Fruit fly (Drosophila melanogaster) whole organism, embryonic: ENCODE results near the gene CG13297.

Experiments
- Ada2b ChIP-seq: fragments of 200-800 bp; sonication (Bioruptor generic); IDR thresholded peaks from 2 replicates; pipeline ENCODE4 v1.3.6; 2022; ENCODE audit warnings: missing biosample characterization, missing genetic modification characterization
- Aef1 ChIP-seq: fragments of 200-800 bp; sonication (Bioruptor generic); IDR thresholded peaks from 3 replicates; pipeline ENCODE4 v1.3.6; 2022; ENCODE audit warnings: missing biosample characterization, missing genetic modification characterization
- BEAF-32 ChIP-seq: fragments of 200-800 bp; sonication (Bioruptor generic); optimal IDR thresholded peaks from 3 replicates; lab custom pipeline; 2017; ENCODE audit warnings: missing biosample characterization, missing genetic modification characterization, mild to moderate bottlenecking, moderate library complexity, missing genetic modification reagents
- CG10147 ChIP-seq: fragments of 200-800 bp; sonication (Bioruptor generic); optimal IDR thresholded peaks from 2 replicates; lab custom pipeline; 2019; ENCODE audit warnings: missing biosample characterization, mild to moderate bottlenecking, missing genetic modification characterization, moderate library complexity
- CG10209 ChIP-seq: fragments of 200-800 bp; sonication (Bioruptor generic); optimal IDR thresholded peaks from 3 replicates; lab custom pipeline; 2017; ENCODE audit warnings: missing biosample characterization, mild to moderate bottlenecking, missing genetic modification characterization, missing genetic modification reagents
- CG10321 ChIP-seq: fragments of 200-800 bp; sonication (Bioruptor generic); IDR thresholded peaks from 2 replicates; pipeline ENCODE4 v1.3.6; 2022; ENCODE audit warnings: missing biosample characterization, missing genetic modification characterization
- CG12155 ChIP-seq: fragments of 200-800 bp; sonication (Bioruptor generic); optimal IDR thresholded peaks from 3 replicates; lab custom pipeline; 2016; ENCODE audit warnings: missing biosample characterization, missing genetic modification characterization
- CG1233 ChIP-seq: fragments of 200-800 bp; sonication (Bioruptor generic); optimal IDR thresholded peaks from 4 replicates; lab custom pipeline; 2018; ENCODE audit warnings: missing biosample characterization, mild to moderate bottlenecking, missing genetic modification characterization
- CG13775 ChIP-seq: fragments of 200-800 bp; sonication (Bioruptor generic); optimal IDR thresholded peaks from 3 replicates; lab custom pipeline; 2017; ENCODE audit warnings: missing biosample characterization, mild to moderate bottlenecking, missing genetic modification characterization
- CG14667 ChIP-seq: fragments of 200-800 bp; sonication (Bioruptor generic); IDR thresholded peaks from 2 replicates; pipeline ENCODE4 v1.3.6; 2022; ENCODE audit warnings: missing biosample characterization, missing genetic modification characterization
- CG1647 ChIP-seq: fragments of 200-800 bp; sonication (Bioruptor generic); optimal IDR thresholded peaks from 3 replicates; lab custom pipeline; 2016; ENCODE audit warnings: missing biosample characterization, missing genetic modification characterization
- CG16863 ChIP-seq: fragments of 200-800 bp; sonication (Bioruptor generic); optimal IDR thresholded peaks from 3 replicates; lab custom pipeline; 2016; ENCODE audit warnings: missing biosample characterization, missing genetic modification characterization
- CG17328 ChIP-seq: fragments of 200-800 bp; sonication (Bioruptor generic); IDR thresholded peaks from 2 replicates; pipeline ENCODE4 v1.3.6; 2022; ENCODE audit warnings: missing biosample characterization, missing genetic modification characterization
- CG2129 ChIP-seq: fragments of 200-800 bp; sonication (Bioruptor generic); IDR thresholded peaks from 2 replicates; pipeline ENCODE4 v1.3.6; 2022; ENCODE audit warnings: missing biosample characterization, missing genetic modification characterization; ENCODE audit not compliant: partially characterized antibody
- CG31224 ChIP-seq: fragments of 200-800 bp; sonication (Bioruptor generic); IDR thresholded peaks from 2 replicates; pipeline ENCODE4 v1.3.6; 2022; ENCODE audit warnings: missing biosample characterization, missing genetic modification characterization
- CG3163 ChIP-seq: fragments of 200-800 bp; sonication (Bioruptor generic); optimal IDR thresholded peaks from 3 replicates; lab custom pipeline; 2016; ENCODE audit warnings: missing biosample characterization, missing genetic modification characterization
- CG34224 ChIP-seq: fragments of 200-800 bp; sonication (Bioruptor generic); IDR thresholded peaks from 3 replicates; pipeline ENCODE4 v1.3.6; 2022; ENCODE audit warnings: missing biosample characterization, missing genetic modification characterization; ENCODE audit not compliant: partially characterized antibody
- CG4328 ChIP-seq: fragments of 200-800 bp; sonication (Bioruptor generic); optimal IDR thresholded peaks from 3 replicates; lab custom pipeline; 2017; ENCODE audit warnings: missing biosample characterization, missing genetic modification reagents, missing genetic modification characterization
- CG6654 ChIP-seq: fragments of 200-800 bp; sonication (Bioruptor generic); optimal IDR thresholded peaks from 2 replicates; lab custom pipeline; 2017; ENCODE audit warnings: missing biosample characterization, mild to moderate bottlenecking, missing genetic modification characterization
- CG9215 ChIP-seq: fragments of 200-800 bp; sonication (Bioruptor generic); IDR thresholded peaks from 2 replicates; pipeline ENCODE4 v1.3.6; 2022; ENCODE audit warnings: missing biosample characterization, missing genetic modification characterization
- CG9797 ChIP-seq: fragments of 200-800 bp; sonication (Bioruptor generic); optimal IDR thresholded peaks from 3 replicates; lab custom pipeline; 2018; ENCODE audit warnings: missing biosample characterization, mild to moderate bottlenecking, missing genetic modification characterization
- Dad ChIP-seq: fragments of 200-800 bp; sonication (Bioruptor generic); optimal IDR thresholded peaks from 3 replicates; lab custom pipeline; 2016; ENCODE audit warnings: missing biosample characterization, missing genetic modification characterization
- Deaf1 ChIP-seq: fragments of 200-800 bp; optimal IDR thresholded peaks from 3 replicates; lab custom pipeline; 2019; ENCODE audit warnings: missing biosample characterization, mild to moderate bottlenecking, missing genetic modification characterization, moderate library complexity
- Dek ChIP-seq: fragments of 200-800 bp; sonication (Bioruptor generic); optimal IDR thresholded peaks from 3 replicates; lab custom pipeline; 2019; ENCODE audit warnings: missing biosample characterization, mild to moderate bottlenecking, missing genetic modification characterization, moderate library complexity
- Dip2 ChIP-seq: fragments of 200-800 bp; sonication (Bioruptor generic); IDR thresholded peaks from 2 replicates; pipeline ENCODE4 v1.3.6; 2022; ENCODE audit warnings: missing biosample characterization, missing genetic modification characterization
- Eip74EF ChIP-seq, 2 experiments: fragments of 200-800 bp in 1 of 2; fragments of >200 bp in 1 of 2; sonication (Bioruptor generic) in 1 of 2; optimal IDR thresholded peaks; 2 replicates each; lab custom pipeline; 2017 to 2019; ENCODE audit warnings: missing biosample characterization in 2 of 2, missing genetic modification characterization in 2 of 2, mild to moderate bottlenecking in 1 of 2, moderate library complexity in 1 of 2
- Mrtf ChIP-seq: fragments of 200-800 bp; sonication (Bioruptor generic); IDR thresholded peaks from 3 replicates; pipeline ENCODE4 v1.3.6; 2022; ENCODE audit warnings: missing biosample characterization, missing genetic modification characterization
- Nf-YC ChIP-seq: fragments of 200-800 bp; optimal IDR thresholded peaks from 3 replicates; lab custom pipeline; 2019; ENCODE audit warnings: missing biosample characterization, mild to moderate bottlenecking, missing genetic modification characterization, moderate library complexity
- Sry-β ChIP-seq: fragments of 200-800 bp; sonication (Bioruptor generic); optimal IDR thresholded peaks from 2 replicates; lab custom pipeline; 2018; ENCODE audit warnings: missing biosample characterization, mild to moderate bottlenecking, missing genetic modification characterization, moderate library complexity
- Xrp1 ChIP-seq: fragments of 200-800 bp; sonication (Bioruptor generic); IDR thresholded peaks from 2 replicates; pipeline ENCODE4 v1.3.6; 2022; ENCODE audit warnings: missing biosample characterization, missing genetic modification characterization
- chinmo ChIP-seq: fragments of 200-800 bp; sonication (Bioruptor generic); IDR thresholded peaks from 4 replicates; pipeline ENCODE4 v1.3.6; 2022; ENCODE audit warnings: missing biosample characterization, missing genetic modification characterization; ENCODE audit not compliant: partially characterized antibody
- crc ChIP-seq: fragments of 200-800 bp; sonication (Bioruptor generic); optimal IDR thresholded peaks from 2 replicates; lab custom pipeline; 2016; ENCODE audit warnings: missing biosample characterization, missing genetic modification characterization
- crp ChIP-seq, 2 experiments: fragments of 200-800 bp; sonication (Bioruptor generic); optimal IDR thresholded peaks; 2 replicates in 1 of 2; 3 replicates in 1 of 2; lab custom pipeline; 2017; ENCODE audit warnings: missing biosample characterization in 2 of 2, missing genetic modification characterization in 2 of 2, mild to moderate bottlenecking in 1 of 2, moderate library complexity in 1 of 2
- dpn ChIP-seq, 2 experiments: fragments of 200-800 bp; sonication (Bioruptor generic); optimal IDR thresholded peaks; 3 replicates each; lab custom pipeline; 2016; ENCODE audit warnings: missing biosample characterization in 2 of 2, missing genetic modification characterization in 2 of 2
- esg ChIP-seq: fragments of 200-800 bp; sonication (Bioruptor generic); conservative IDR thresholded peaks from 2 replicates; pipeline ENCODE4 v1.3.6; 2022; ENCODE audit warnings: missing biosample characterization, missing genetic modification characterization
- fd102C ChIP-seq: fragments of 200-800 bp; sonication (Bioruptor generic); optimal IDR thresholded peaks from 2 replicates; lab custom pipeline; 2018; ENCODE audit warnings: missing biosample characterization, mild to moderate bottlenecking, missing genetic modification characterization, moderate library complexity
- insv ChIP-seq, 2 experiments: fragments of 200-800 bp; sonication (Bioruptor generic); optimal IDR thresholded peaks; 3 replicates each; lab custom pipeline; 2016 to 2018; ENCODE audit warnings: missing biosample characterization in 2 of 2, missing genetic modification characterization in 2 of 2
- knrl ChIP-seq: fragments of 200-800 bp; sonication (Bioruptor generic); IDR thresholded peaks from 3 replicates; pipeline ENCODE4 v1.3.6; 2022; ENCODE audit warnings: missing biosample characterization, missing genetic modification characterization; ENCODE audit not compliant: partially characterized antibody
- nau ChIP-seq: fragments of 200-800 bp; sonication (Bioruptor generic); optimal IDR thresholded peaks from 3 replicates; lab custom pipeline; 2017; ENCODE audit warnings: missing biosample characterization, mild to moderate bottlenecking, missing genetic modification characterization, missing genetic modification reagents
- nerfin-1 ChIP-seq: fragments of 200-800 bp; sonication (Bioruptor generic); optimal IDR thresholded peaks from 3 replicates; lab custom pipeline; 2019; ENCODE audit warnings: missing biosample characterization, mild to moderate bottlenecking, missing genetic modification characterization, moderate library complexity
- nerfin-2 ChIP-seq: fragments of 200-800 bp; sonication (Bioruptor generic); IDR thresholded peaks from 2 replicates; pipeline ENCODE4 v1.3.6; 2022; ENCODE audit warnings: missing biosample characterization, missing genetic modification characterization; ENCODE audit not compliant: partially characterized antibody
- sd ChIP-seq: fragments of 200-800 bp; sonication (Bioruptor generic); optimal IDR thresholded peaks from 3 replicates; lab custom pipeline; 2018; ENCODE audit warnings: missing biosample characterization, mild to moderate bottlenecking, missing genetic modification characterization, moderate library complexity
- sens-2 ChIP-seq: fragments of 200-800 bp; sonication (Bioruptor generic); IDR thresholded peaks from 2 replicates; pipeline ENCODE4 v1.3.6; 2022; ENCODE audit warnings: missing biosample characterization, missing genetic modification characterization
- seq ChIP-seq: fragments of 200-800 bp; sonication (Bioruptor generic); IDR thresholded peaks from 2 replicates; pipeline ENCODE4 v1.3.6; 2022; ENCODE audit warnings: missing biosample characterization, missing genetic modification characterization
- sug ChIP-seq: fragments of 200-800 bp; optimal IDR thresholded peaks from 2 replicates; lab custom pipeline; 2019; ENCODE audit warnings: missing biosample characterization, mild to moderate bottlenecking, missing genetic modification characterization, moderate library complexity
- tll ChIP-seq, 2 experiments: fragments of 200-800 bp in 1 of 2; fragments of >200 bp in 1 of 2; sonication (Bioruptor generic) in 1 of 2; optimal IDR thresholded peaks; 2 replicates each; lab custom pipeline; 2017 to 2019; ENCODE audit warnings: missing biosample characterization in 2 of 2, missing genetic modification characterization in 2 of 2, mild to moderate bottlenecking in 1 of 2, moderate library complexity in 1 of 2

CG13297 gene

dm6 chr3L:6188995-6189927 lies 32.1 kb upstream of the CG13297 start, which contains the start of the genes D19A and CG7386:
Gene D19A, minus strand, starts transcription at chr3L:6189123.
Gene CG7386, plus strand, starts transcription at chr3L:6189745.
- TF ChIP-seq esg (GFP tag; lab: Robert Waterston, UW) (no peak; the same call in none of the 2 replicates), CG10321 (GFP tag; lab: Robert Waterston, UW) (no peak), tll (GFP tag; optimal IDR thresholded peaks at IDR 0.05; lab: Kevin White, UChicago) (no peak), CG31224 (0 out of 2 replicates have a peak, but pooled peaks have one; percentile 29), BEAF-32 (GFP tag; lab: Kevin White, UChicago) (no peak), CG1647 (GFP tag; lab: Kevin White, UChicago) (peak; percentile 55), CG6654 (GFP tag; lab: Kevin White, UChicago) (no peak), crp (GFP tag; optimal IDR thresholded peaks at IDR 0.05; lab: Kevin White, UChicago) (no peak), Sry-β (GFP tag; lab: Kevin White, UChicago) (no peak), dpn (GFP tag; optimal IDR thresholded peaks at IDR 0.05; lab: Kevin White, UChicago) (peak; percentile 33 to 62), sd (tag; lab: Kevin White, UChicago) (no peak), knrl (GFP tag; lab: Robert Waterston, UW) (peak; percentile 39; the same call in 2 of the 3 replicates), fd102C (GFP tag; lab: Kevin White, UChicago) (no peak), CG16863 (GFP tag; lab: Kevin White, UChicago) (peak; percentile 32), nerfin-1 (tag; lab: Kevin White, UChicago) (peak; percentile 16), chinmo (GFP tag; lab: Robert Waterston, UW) (no peak), Dip2 (GFP tag; lab: Robert Waterston, UW) (no peak), Aef1 (GFP tag; lab: Robert Waterston, UW) (peak; percentile 45), Dek (peak; percentile 47), CG34224 (no peak; the same call in 2 of the 3 replicates), Nf-YC (tag; lab: Kevin White, UChicago) (peak; percentile 63), CG17328 (peak; percentile 54), Deaf1 (no peak), CG4328 (peak; percentile 25), CG14667 (GFP tag; lab: Robert Waterston, UW) (peak; percentile 39; the same call in 1 of the 2 replicates), insv (GFP tag; optimal IDR thresholded peaks at IDR 0.05; lab: Kevin White, UChicago) (peak in 1 of 2 experiments; percentile 85), crc (no peak), CG1233 (GFP tag; lab: Kevin White, UChicago) (peak; percentile 41), seq (GFP tag; lab: Robert Waterston, UW) (no peak), Xrp1 (GFP tag; lab: Robert Waterston, UW) (peak; percentile 70), CG3163 (no peak), CG9797 (GFP tag; lab: Kevin White, UChicago) (no peak), CG9215 (GFP tag; lab: Robert Waterston, UW) (peak; percentile 22; the same call in 1 of the 2 replicates), Ada2b (GFP tag; lab: Robert Waterston, UW) (peak; percentile 59), nerfin-2 (GFP tag; lab: Robert Waterston, UW) (no peak), Dad (GFP tag; lab: Kevin White, UChicago) (no peak), CG13775 (GFP tag; lab: Kevin White, UChicago) (peak; percentile 17), Eip74EF (GFP tag; optimal IDR thresholded peaks at IDR 0.05; lab: Kevin White, UChicago) (no peak), Mrtf (peak; percentile 68; the same call in 2 of the 3 replicates), sens-2 (GFP tag; lab: Robert Waterston, UW) (0 out of 2 replicates have a peak, but pooled peaks have one; percentile 17), CG10209 (GFP tag; lab: Kevin White, UChicago) (no peak), nau (GFP tag; lab: Kevin White, UChicago) (no peak), CG10147 (peak; percentile 45), sug (peak; percentile 25), CG12155 (GFP tag; lab: Kevin White, UChicago) (peak; percentile 100), CG2129 (GFP tag; lab: Robert Waterston, UW) (no peak)
